Fruit fly (Drosophila melanogaster) whole organism, embryonic: Measurements from ENCODE around the gene Tsp29Fa.

ENCODE experiments used
- BEAF-32 ChIP-seq: fragments of 200-800 bp; sonication (Bioruptor generic); optimal IDR thresholded peaks from 3 replicates; lab custom pipeline; 2017; ENCODE audit warnings: missing biosample characterization, missing genetic modification characterization, mild to moderate bottlenecking, moderate library complexity, missing genetic modification reagents
- CG10209 ChIP-seq: fragments of 200-800 bp; sonication (Bioruptor generic); optimal IDR thresholded peaks from 3 replicates; lab custom pipeline; 2017; ENCODE audit warnings: missing biosample characterization, mild to moderate bottlenecking, missing genetic modification characterization, missing genetic modification reagents
- CG10431 ChIP-seq: fragments of 200-800 bp; sonication (Bioruptor generic); optimal IDR thresholded peaks from 3 replicates; lab custom pipeline; 2018; ENCODE audit warnings: missing biosample characterization, mild to moderate bottlenecking, missing genetic modification characterization
- CG11398 ChIP-seq: fragments of 200-800 bp; sonication (Bioruptor generic); optimal IDR thresholded peaks from 2 replicates; lab custom pipeline; 2016; ENCODE audit warnings: missing biosample characterization, missing genetic modification characterization
- CG11504 ChIP-seq: fragments of 200-800 bp; sonication (Bioruptor generic); optimal IDR thresholded peaks from 3 replicates; lab custom pipeline; 2019; ENCODE audit warnings: missing biosample characterization, mild to moderate bottlenecking, missing genetic modification characterization, moderate library complexity
- CG13287 ChIP-seq: fragments of 200-800 bp; sonication (Bioruptor generic); IDR thresholded peaks from 2 replicates; pipeline ENCODE4 v1.3.6; 2022; ENCODE audit warnings: missing biosample characterization, missing genetic modification characterization; ENCODE audit not compliant: partially characterized antibody
- CG14667 ChIP-seq: fragments of 200-800 bp; sonication (Bioruptor generic); IDR thresholded peaks from 2 replicates; pipeline ENCODE4 v1.3.6; 2022; ENCODE audit warnings: missing biosample characterization, missing genetic modification characterization
- CG17385 ChIP-seq: fragments of 200-800 bp; sonication (Bioruptor generic); optimal IDR thresholded peaks from 3 replicates; lab custom pipeline; 2018; ENCODE audit warnings: missing biosample characterization, mild to moderate bottlenecking, missing genetic modification characterization
- CG17568 ChIP-seq: fragments of 200-800 bp; sonication (Bioruptor generic); optimal IDR thresholded peaks from 2 replicates; lab custom pipeline; 2018; ENCODE audit warnings: missing biosample characterization, mild to moderate bottlenecking, missing genetic modification characterization, moderate library complexity
- CG18599 ChIP-seq: fragments of 200-800 bp; sonication (Bioruptor generic); optimal IDR thresholded peaks from 3 replicates; lab custom pipeline; 2017; ENCODE audit warnings: missing biosample characterization, missing genetic modification characterization, mild to moderate bottlenecking, moderate library complexity, missing genetic modification reagents
- CG31388 ChIP-seq: fragments of 200-800 bp; sonication (Bioruptor generic); optimal IDR thresholded peaks from 2 replicates; lab custom pipeline; 2016; ENCODE audit warnings: missing biosample characterization, missing genetic modification characterization
- CG33213 ChIP-seq: fragments of 200-800 bp; sonication (Bioruptor generic); optimal IDR thresholded peaks from 3 replicates; lab custom pipeline; 2016; ENCODE audit warnings: missing biosample characterization, missing genetic modification characterization
- CG3995 ChIP-seq: fragments of 200-800 bp; sonication (Bioruptor generic); optimal IDR thresholded peaks from 3 replicates; lab custom pipeline; 2016; ENCODE audit warnings: missing biosample characterization, missing genetic modification characterization
- CG4282 ChIP-seq: fragments of 200-800 bp; sonication (Bioruptor generic); optimal IDR thresholded peaks from 2 replicates; lab custom pipeline; 2016; ENCODE audit warnings: missing biosample characterization, missing genetic modification characterization
- CG6175 ChIP-seq: fragments of 200-800 bp; sonication (Bioruptor generic); IDR thresholded peaks from 3 replicates; pipeline ENCODE4 v1.3.6; 2022; ENCODE audit warnings: missing biosample characterization, missing genetic modification characterization
- CG7357 ChIP-seq: fragments of 200-800 bp; sonication (Bioruptor generic); IDR thresholded peaks from 3 replicates; pipeline ENCODE4 v1.3.6; 2022; ENCODE audit warnings: missing biosample characterization, missing genetic modification characterization
- CG9932 ChIP-seq: fragments of 200-800 bp; sonication (Bioruptor generic); IDR thresholded peaks from 2 replicates; pipeline ENCODE4 v1.3.6; 2022; ENCODE audit warnings: missing biosample characterization, missing genetic modification characterization
- CoRest ChIP-seq: fragments of 200-800 bp; sonication (Bioruptor generic); optimal IDR thresholded peaks from 3 replicates; lab custom pipeline; 2018; ENCODE audit warnings: missing biosample characterization, mild to moderate bottlenecking, missing genetic modification characterization, moderate library complexity
- E2f1 ChIP-seq: fragments of 200-800 bp; sonication (Bioruptor generic); IDR thresholded peaks from 2 replicates; pipeline ENCODE4 v1.3.6; 2022; ENCODE audit warnings: missing biosample characterization, missing genetic modification characterization
- Hr51 ChIP-seq, 2 experiments: fragments of 200-800 bp; sonication (Bioruptor generic); optimal IDR thresholded peaks; 2 replicates in 1 of 2; 3 replicates in 1 of 2; lab custom pipeline; 2016 to 2018; ENCODE audit warnings: missing biosample characterization in 2 of 2, missing genetic modification characterization in 2 of 2, mild to moderate bottlenecking in 1 of 2, moderate library complexity in 1 of 2
- Kr ChIP-seq: fragments of 200-800 bp; sonication (Bioruptor generic); optimal IDR thresholded peaks from 2 replicates; lab custom pipeline; 2017; ENCODE audit warnings: missing biosample characterization, mild to moderate bottlenecking, missing genetic modification characterization
- NFAT ChIP-seq: fragments of 200-800 bp; sonication (Bioruptor generic); IDR thresholded peaks from 2 replicates; pipeline ENCODE4 v1.3.6; 2022; ENCODE audit warnings: missing biosample characterization, missing genetic modification characterization
- Neu2 ChIP-seq: fragments of 200-800 bp; sonication (Bioruptor generic); optimal IDR thresholded peaks from 3 replicates; lab custom pipeline; 2016; ENCODE audit warnings: missing biosample characterization, missing genetic modification characterization, borderline replicate concordance
- Nf-YB ChIP-seq: fragments of 200-800 bp; sonication (Bioruptor generic); optimal IDR thresholded peaks from 3 replicates; lab custom pipeline; 2019; ENCODE audit warnings: missing biosample characterization, mild to moderate bottlenecking, missing genetic modification characterization, moderate library complexity
- Opbp ChIP-seq: fragments of 200-800 bp; sonication (Bioruptor generic); IDR thresholded peaks from 3 replicates; pipeline ENCODE4 v1.3.6; 2022; ENCODE audit warnings: missing biosample characterization, missing genetic modification characterization; ENCODE audit not compliant: partially characterized antibody
- Pdp1 ChIP-seq, 2 experiments: fragments of 200-800 bp; sonication (Bioruptor generic); optimal IDR thresholded peaks; 3 replicates each; lab custom pipeline; 2016; ENCODE audit warnings: missing biosample characterization in 2 of 2, missing genetic modification characterization in 2 of 2, mild to moderate bottlenecking in 1 of 2, moderate library complexity in 1 of 2
- Trl ChIP-seq, 3 experiments: fragments of >200 bp in 2 of 3; fragments of 200-800 bp in 1 of 3; sonication (Bioruptor generic) in 1 of 3; optimal IDR thresholded peaks; 2 replicates in 1 of 3; 3 replicates in 2 of 3; lab custom pipeline; 2016 to 2017; ENCODE audit warnings: missing biosample characterization in 1 of 3, missing genetic modification characterization in 1 of 3
- Usf ChIP-seq: fragments of 200-800 bp; sonication (Bioruptor generic); optimal IDR thresholded peaks from 2 replicates; lab custom pipeline; 2017; ENCODE audit warnings: missing genotype, missing biosample characterization, missing genetic modification characterization
- Vsx1 ChIP-seq: fragments of 200-800 bp; sonication (Bioruptor generic); optimal IDR thresholded peaks from 2 replicates; lab custom pipeline; 2017; ENCODE audit warnings: missing biosample characterization, mild to moderate bottlenecking, missing genetic modification characterization, missing genetic modification reagents
- cad ChIP-seq: fragments of >200 bp; optimal IDR thresholded peaks from 2 replicates; lab custom pipeline; 2017; ENCODE audit warnings: missing biosample characterization, missing genetic modification characterization
- cg ChIP-seq: fragments of 200-800 bp; sonication (Bioruptor generic); optimal IDR thresholded peaks from 3 replicates; lab custom pipeline; 2019; ENCODE audit warnings: missing biosample characterization, mild to moderate bottlenecking, missing genetic modification characterization, moderate library complexity
- fu2 ChIP-seq: fragments of 200-800 bp; sonication (Bioruptor generic); optimal IDR thresholded peaks from 2 replicates; lab custom pipeline; 2016; ENCODE audit warnings: missing biosample characterization, missing genetic modification characterization
- grau ChIP-seq: fragments of 200-800 bp; optimal IDR thresholded peaks from 3 replicates; lab custom pipeline; 2019; ENCODE audit warnings: missing biosample characterization, mild to moderate bottlenecking, missing genetic modification characterization, moderate library complexity
- ind ChIP-seq: fragments of 200-800 bp; sonication (Bioruptor generic); optimal IDR thresholded peaks from 3 replicates; lab custom pipeline; 2016; ENCODE audit warnings: missing biosample characterization, missing genetic modification characterization
- kay ChIP-seq: fragments of 200-800 bp; sonication (Bioruptor generic); optimal IDR thresholded peaks from 2 replicates; lab custom pipeline; 2016; ENCODE audit warnings: missing biosample characterization, missing genetic modification characterization
- kni ChIP-seq: fragments of 200-800 bp; sonication (Bioruptor generic); optimal IDR thresholded peaks from 3 replicates; lab custom pipeline; 2017; ENCODE audit warnings: mild to moderate bottlenecking, missing biosample characterization, missing genetic modification reagents, missing genetic modification characterization
- mam ChIP-seq: fragments of 200-800 bp; sonication (Bioruptor generic); optimal IDR thresholded peaks from 3 replicates; lab custom pipeline; 2016; ENCODE audit warnings: missing biosample characterization, missing genetic modification characterization
- nerfin-2 ChIP-seq: fragments of 200-800 bp; sonication (Bioruptor generic); IDR thresholded peaks from 2 replicates; pipeline ENCODE4 v1.3.6; 2022; ENCODE audit warnings: missing biosample characterization, missing genetic modification characterization; ENCODE audit not compliant: partially characterized antibody
- oc ChIP-seq: fragments of 200-800 bp; sonication (Bioruptor generic); optimal IDR thresholded peaks from 2 replicates; lab custom pipeline; 2018; ENCODE audit warnings: missing biosample characterization, mild to moderate bottlenecking, missing genetic modification characterization, moderate library complexity
- prd ChIP-seq, 3 experiments: fragments of >200 bp in 2 of 3; fragments of 200-800 bp in 1 of 3; sonication (Bioruptor generic) in 1 of 3; optimal IDR thresholded peaks in 2 of 3; IDR thresholded peaks in 1 of 3; 2 replicates in 2 of 3; 3 replicates in 1 of 3; pipeline versions ENCODE4 v1.3.6 to Lab custom; 2017 to 2022; ENCODE audit warnings: missing biosample characterization in 1 of 3, missing genetic modification characterization in 1 of 3
- pum ChIP-seq: fragments of 200-800 bp; sonication (Bioruptor generic); optimal IDR thresholded peaks from 2 replicates; lab custom pipeline; 2016; ENCODE audit warnings: missing biosample characterization, missing genetic modification characterization
- repo ChIP-seq: fragments of 200-800 bp; sonication (Bioruptor generic); optimal IDR thresholded peaks from 2 replicates; lab custom pipeline; 2016; ENCODE audit warnings: missing biosample characterization, missing genetic modification characterization
- ro ChIP-seq: fragments of 200-800 bp; sonication (Bioruptor generic); IDR thresholded peaks from 2 replicates; pipeline ENCODE4 v1.3.6; 2022; ENCODE audit warnings: missing biosample characterization, missing genetic modification characterization
- run ChIP-seq: fragments of 200-800 bp; sonication (Bioruptor generic); optimal IDR thresholded peaks from 3 replicates; lab custom pipeline; 2018; ENCODE audit warnings: missing biosample characterization, mild to moderate bottlenecking, missing genetic modification characterization
- stwl ChIP-seq: fragments of 200-800 bp; sonication (Bioruptor generic); optimal IDR thresholded peaks from 3 replicates; lab custom pipeline; 2018; ENCODE audit warnings: missing biosample characterization, mild to moderate bottlenecking, missing genetic modification characterization, moderate library complexity
- tna ChIP-seq: fragments of 200-800 bp; sonication (Bioruptor generic); IDR thresholded peaks from 2 replicates; pipeline ENCODE4 v1.3.6; 2022; ENCODE audit warnings: missing biosample characterization, missing genetic modification characterization; ENCODE audit not compliant: partially characterized antibody

Tsp29Fa gene

DNA sequence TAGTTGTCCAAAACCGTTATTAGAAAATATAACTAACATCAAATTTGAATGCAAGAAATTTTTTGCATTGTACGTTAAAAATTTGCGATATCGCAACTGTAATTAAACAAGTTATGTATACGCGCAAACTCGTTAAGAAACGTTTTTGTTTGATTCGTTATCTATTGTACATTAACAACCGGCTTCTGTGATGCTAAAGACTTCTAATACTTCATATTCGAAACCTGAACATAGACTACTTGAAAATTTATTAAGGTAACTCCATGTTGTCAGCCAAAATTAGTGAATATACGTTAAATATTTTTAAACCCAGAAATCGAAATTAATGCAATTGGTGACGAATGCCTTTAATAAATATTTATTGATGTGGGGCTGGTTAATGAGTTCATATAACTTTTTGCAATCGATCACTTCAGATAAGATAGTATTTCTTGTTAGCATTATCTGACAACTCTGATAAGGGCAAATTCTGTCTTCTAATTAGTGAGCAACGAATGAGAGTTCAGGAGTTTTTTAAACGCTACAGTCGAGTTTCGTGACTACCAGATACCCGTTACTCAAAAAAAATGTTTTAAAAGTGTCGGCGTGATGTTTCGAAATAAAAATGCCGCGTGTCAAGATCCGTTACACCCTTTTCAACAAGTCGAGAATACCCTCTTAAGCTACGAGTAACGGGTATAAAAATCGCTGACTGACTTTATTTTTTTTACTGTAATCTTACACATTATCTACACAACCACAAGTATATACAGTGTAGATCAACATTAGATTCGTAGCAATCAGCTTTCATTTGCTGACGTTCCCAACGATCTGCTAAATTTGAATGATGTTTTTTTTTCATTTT is 18.7 kb downstream of the Tsp29Fa start (continued):
- peak; percentile 36 for TF ChIP-seq pum (GFP tag; lab: Kevin White, UChicago)
- TF ChIP-seq tna: 0 out of 2 replicates have a peak, but pooled peaks have one; percentile 10
- peak; percentile 9 for TF ChIP-seq mam (GFP tag; lab: Kevin White, UChicago)
- TF ChIP-seq CG3995 (GFP tag; lab: Kevin White, UChicago): peak; percentile 10
- TF ChIP-seq CG31388: no peak
- peak; percentile 12 for TF ChIP-seq CG11398 (GFP tag; lab: Kevin White, UChicago)
- no peak for TF ChIP-seq cg (GFP tag; lab: Kevin White, UChicago)
- TF ChIP-seq CG13287 (GFP tag; lab: Robert Waterston, UW): peak; percentile 46; the same call in 1 of the 2 replicates
- no peak for TF ChIP-seq prd (optimal IDR thresholded peaks at IDR 0.05; lab: Kevin White, UChicago)
- peak; percentile 62; the same call in 2 of the 3 replicates for TF ChIP-seq prd (GFP tag; IDR thresholded peaks at IDR 0.05; lab: Robert Waterston, UW)
- peak; percentile 34; the same call in 1 of the 2 replicates for TF ChIP-seq E2f1 (GFP tag; lab: Robert Waterston, UW)
- TF ChIP-seq CG9932 (GFP tag; lab: Robert Waterston, UW): peak; percentile 65
- TF ChIP-seq oc (tag; lab: Kevin White, UChicago): no peak
- TF ChIP-seq CG7357 (GFP tag; lab: Robert Waterston, UW): no peak
- no peak; the same call in 1 of the 2 replicates for TF ChIP-seq NFAT
- peak; percentile 10 for TF ChIP-seq CG4282
- no peak for TF ChIP-seq CG14667
- no peak for TF ChIP-seq repo (GFP tag; lab: Kevin White, UChicago)
- TF ChIP-seq CG33213 (GFP tag; lab: Kevin White, UChicago): peak; percentile 51
- TF ChIP-seq Usf: no peak
- no peak for TF ChIP-seq Vsx1 (GFP tag; lab: Kevin White, UChicago)
- TF ChIP-seq run (tag; lab: Kevin White, UChicago): peak; percentile 9
- no peak for TF ChIP-seq CG17568
- TF ChIP-seq CG18599: peak; percentile 79
- TF ChIP-seq cad (GFP tag; lab: Kevin White, UChicago): no peak
- TF ChIP-seq CG10209 (GFP tag; lab: Kevin White, UChicago): peak; percentile 14
- no peak for TF ChIP-seq Kr (GFP tag; lab: Kevin White, UChicago)
- TF ChIP-seq CG17385 (GFP tag; lab: Kevin White, UChicago): peak; percentile 36
- TF ChIP-seq Hr51 (GFP tag; optimal IDR thresholded peaks at IDR 0.05; lab: Kevin White, UChicago): peak; percentile 18 to 31
- TF ChIP-seq ind: peak; percentile 35
- TF ChIP-seq Opbp (GFP tag; lab: Robert Waterston, UW): peak; percentile 76; the same call in 2 of the 3 replicates
- no peak for TF ChIP-seq Nf-YB (GFP tag; lab: Kevin White, UChicago)
- TF ChIP-seq BEAF-32 (GFP tag; lab: Kevin White, UChicago): peak; percentile 11
- no peak for TF ChIP-seq CG10431
- TF ChIP-seq CG6175 (GFP tag; lab: Robert Waterston, UW): no peak
- TF ChIP-seq kay: peak; percentile 30
- TF ChIP-seq Pdp1 (GFP tag; optimal IDR thresholded peaks at IDR 0.05; lab: Kevin White, UChicago): peak; percentile 7 to 25
- TF ChIP-seq Trl (optimal IDR thresholded peaks at IDR 0.05; lab: Kevin White, UChicago): no peak
- no peak for TF ChIP-seq Trl (GFP tag; optimal IDR thresholded peaks at IDR 0.05; lab: Kevin White, UChicago)
- TF ChIP-seq CoRest (tag; lab: Kevin White, UChicago): peak; percentile 30
- TF ChIP-seq grau (tag; lab: Kevin White, UChicago): peak; percentile 47
- TF ChIP-seq ro: no peak
- no peak for TF ChIP-seq Neu2 (GFP tag; lab: Kevin White, UChicago)
- TF ChIP-seq nerfin-2 (GFP tag; lab: Robert Waterston, UW): peak; percentile 57
- peak; percentile 36 for TF ChIP-seq CG11504 (tag; lab: Kevin White, UChicago)
- peak; percentile 87 for TF ChIP-seq stwl (tag; lab: Kevin White, UChicago)
- no peak for TF ChIP-seq kni (GFP tag; lab: Kevin White, UChicago)
- TF ChIP-seq fu2 (GFP tag; lab: Kevin White, UChicago): peak; percentile 9
